Fruit fly (Drosophila melanogaster) whole organism, larva: Measurements from ENCODE around the gene CG17928.

Source experiments
- noc ChIP-seq: fragments of 200-800 bp; sonication (Bioruptor generic); optimal IDR thresholded peaks from 3 replicates; lab custom pipeline; 2019; ENCODE audit warnings: missing biosample characterization, mild to moderate bottlenecking, missing genetic modification characterization, moderate library complexity

CG17928 gene

DNA sequence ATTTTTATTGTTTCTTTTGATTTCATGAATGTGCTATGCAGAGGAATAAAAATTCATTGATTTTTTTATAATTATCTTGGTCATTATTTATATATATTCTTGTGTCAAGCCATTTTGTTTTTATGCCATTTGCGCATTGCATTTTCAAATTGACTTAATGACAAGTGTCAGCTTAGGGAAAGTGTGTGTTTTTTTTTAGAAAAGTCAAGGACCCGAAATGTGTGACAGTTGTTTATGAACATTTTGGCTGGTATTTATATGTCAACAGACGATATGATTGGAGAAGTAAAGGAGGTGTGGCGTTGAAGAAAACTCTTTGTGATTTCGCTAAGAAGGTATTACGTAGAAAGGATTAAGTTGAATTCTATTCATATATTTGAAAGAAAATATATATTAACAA lies 46.3 kb downstream of the CG17928 start, which contains the start of the genes SclA and SclB:
Gene SclA, plus strand, starts transcription at position 301 of the 400 bp plus-strand sequence.
Gene SclB, plus strand, starts transcription at position 301 of the 400 bp plus-strand sequence.
- TF ChIP-seq noc (tag; lab: Kevin White, UChicago) = no peak

DNA sequence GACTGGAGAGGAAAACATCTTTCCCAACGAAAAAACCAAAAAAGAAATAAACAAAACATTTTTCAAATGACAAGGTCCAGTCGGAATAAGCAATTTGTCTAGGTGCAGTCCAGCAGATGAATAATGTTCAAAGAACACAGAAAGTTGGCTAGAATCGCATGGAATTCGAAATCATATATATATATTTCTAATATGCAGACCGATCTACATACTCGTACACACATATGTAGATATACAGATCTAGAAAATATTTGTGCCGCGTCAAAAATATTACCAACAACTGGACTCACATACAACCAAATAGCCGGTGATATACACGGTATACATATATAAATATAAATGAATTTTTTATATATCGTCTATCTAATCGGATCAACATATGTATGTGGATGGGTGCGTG lies 48.3 kb downstream of the CG17928 start:
- TF ChIP-seq noc (tag; lab: Kevin White, UChicago) = no peak

DNA sequence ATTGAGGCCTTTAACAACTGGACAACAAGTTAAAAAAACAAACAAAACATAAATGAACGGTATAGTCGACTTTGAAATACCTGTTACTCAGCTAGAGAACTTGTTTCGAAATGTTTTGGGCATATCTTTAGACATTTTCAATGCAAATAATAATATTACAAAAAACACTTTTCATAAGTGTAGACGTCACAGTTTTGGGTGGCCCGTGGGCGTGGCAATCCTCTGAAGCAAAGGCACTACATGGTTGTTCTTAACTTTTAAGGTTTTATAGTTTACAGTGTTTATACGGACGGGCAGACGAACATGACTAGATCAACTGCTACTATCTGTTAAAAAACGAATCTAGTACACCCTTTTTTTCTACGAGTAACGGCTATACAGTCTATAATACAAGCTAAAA lies 51.1 kb downstream of the CG17928 start:
- no peak for TF ChIP-seq noc (tag; lab: Kevin White, UChicago)
